Fruit fly (Drosophila melanogaster) whole organism: ENCODE results near the gene Twdlalpha.

ENCODE experiments used
- Dll ChIP-seq: fragments of >200 bp; optimal IDR thresholded peaks from 2 replicates; lab custom pipeline; 2017
- EcR ChIP-seq, 2 experiments: fragments of >200 bp; optimal IDR thresholded peaks; 2 replicates each; lab custom pipeline; 2017; ENCODE audit warnings: missing biosample characterization in 2 of 2, missing genetic modification characterization in 2 of 2, missing genetic modification reagents in 2 of 2
- pan ChIP-seq: fragments of >200 bp; optimal IDR thresholded peaks from 2 replicates; lab custom pipeline; 2017
- psq ChIP-seq: fragments of >200 bp; optimal IDR thresholded peaks from 2 replicates; lab custom pipeline; 2017
- usp ChIP-seq: fragments of >200 bp; optimal IDR thresholded peaks from 2 replicates; lab custom pipeline; 2017; ENCODE audit warnings: missing biosample characterization, missing genetic modification characterization, mixed read lengths

DNA sequence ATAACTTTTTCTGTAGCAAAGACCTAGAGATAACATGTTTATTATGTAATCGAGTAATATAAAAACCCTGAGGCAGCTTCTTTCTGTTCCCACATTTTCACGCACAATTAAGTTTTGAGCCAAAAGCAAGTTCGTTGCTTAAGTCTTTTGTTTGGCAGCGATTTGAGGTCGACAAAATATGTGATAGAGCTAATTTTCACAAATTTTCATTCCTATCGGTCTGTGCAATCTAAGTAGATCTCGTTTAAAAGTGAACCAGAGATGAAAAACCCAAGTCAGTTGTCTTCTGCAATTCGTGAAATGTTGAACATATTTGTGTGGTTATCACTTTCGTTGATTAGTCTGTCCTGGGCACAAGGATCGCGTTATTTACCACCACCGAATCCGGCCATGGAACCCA lies 4.8 kb upstream of the Twdlalpha start, which contains the start of gene TwdlZ:
- no peak for TF ChIP-seq EcR (GFP tag; optimal IDR thresholded peaks at IDR 0.05; lab: Kevin White, UChicago)
- no peak for TF ChIP-seq psq (lab: Kevin White, UChicago)
- TF ChIP-seq usp (GFP tag; lab: Kevin White, UChicago): no peak
- TF ChIP-seq pan (lab: Kevin White, UChicago): no peak
- no peak for TF ChIP-seq Dll (lab: Kevin White, UChicago)
